Fruit fly (Drosophila melanogaster) whole organism, adult: ENCODE measurements around the gene CG32204.

Source experiments
- CG11617 ChIP-seq: fragments of 200-800 bp; sonication (Bioruptor generic); optimal IDR thresholded peaks from 2 replicates; lab custom pipeline; 2017; ENCODE audit warnings: mild to moderate bottlenecking, missing biosample characterization, missing genetic modification reagents, missing genetic modification characterization
- CG12768 ChIP-seq: fragments of 200-800 bp; sonication (Bioruptor generic); optimal IDR thresholded peaks from 2 replicates; lab custom pipeline; 2017; ENCODE audit warnings: missing biosample characterization, missing genetic modification characterization, mild to moderate bottlenecking, moderate library complexity, missing genetic modification reagents
- CG14711 ChIP-seq: fragments of 200-800 bp; sonication (Bioruptor generic); optimal IDR thresholded peaks from 2 replicates; lab custom pipeline; 2018; ENCODE audit warnings: missing biosample characterization, mild to moderate bottlenecking, missing genetic modification characterization, moderate library complexity
- CG1620 ChIP-seq: fragments of 200-800 bp; sonication (Bioruptor generic); optimal IDR thresholded peaks from 2 replicates; lab custom pipeline; 2016; ENCODE audit warnings: missing biosample characterization, missing genetic modification characterization
- CG33017 ChIP-seq: fragments of 200-800 bp; sonication (Bioruptor generic); optimal IDR thresholded peaks from 2 replicates; lab custom pipeline; 2018; ENCODE audit warnings: missing biosample characterization, mild to moderate bottlenecking, missing genetic modification characterization, moderate library complexity
- CG5204 ChIP-seq: fragments of 200-800 bp; sonication (Bioruptor generic); optimal IDR thresholded peaks from 2 replicates; lab custom pipeline; 2016; ENCODE audit warnings: missing biosample characterization, missing genetic modification characterization
- CG7045 ChIP-seq: fragments of 200-800 bp; sonication (Bioruptor generic); optimal IDR thresholded peaks from 2 replicates; lab custom pipeline; 2017; ENCODE audit warnings: missing biosample characterization, mild to moderate bottlenecking, missing genetic modification characterization
- CG7101 ChIP-seq: fragments of 200-800 bp; sonication (Bioruptor generic); optimal IDR thresholded peaks from 2 replicates; lab custom pipeline; 2018; ENCODE audit warnings: missing biosample characterization, mild to moderate bottlenecking, missing genetic modification characterization, moderate library complexity
- Clk ChIP-seq: fragments of 200-800 bp; sonication (Bioruptor generic); optimal IDR thresholded peaks from 2 replicates; lab custom pipeline; 2017; ENCODE audit warnings: missing biosample characterization, missing genetic modification characterization
- Crg-1 ChIP-seq: fragments of 200-800 bp; sonication (Bioruptor generic); optimal IDR thresholded peaks from 2 replicates; lab custom pipeline; 2016; ENCODE audit warnings: missing biosample characterization, missing genetic modification characterization
- Hr96 ChIP-seq: fragments of 200-800 bp; sonication (Bioruptor generic); optimal IDR thresholded peaks from 2 replicates; lab custom pipeline; 2016; ENCODE audit warnings: missing biosample characterization, missing genetic modification characterization
- Mnt ChIP-seq: fragments of 200-800 bp; sonication (Bioruptor generic); optimal IDR thresholded peaks from 2 replicates; lab custom pipeline; 2016; ENCODE audit warnings: missing biosample characterization, mild to moderate bottlenecking, missing genetic modification characterization
- bab1 ChIP-seq: fragments of 200-800 bp; sonication (Bioruptor generic); optimal IDR thresholded peaks from 3 replicates; lab custom pipeline; 2019; ENCODE audit warnings: missing biosample characterization, mild to moderate bottlenecking, missing genetic modification characterization, moderate library complexity
- cic ChIP-seq: fragments of 200-800 bp; sonication (Bioruptor generic); optimal IDR thresholded peaks from 2 replicates; lab custom pipeline; 2017; ENCODE audit warnings: missing biosample characterization, mild to moderate bottlenecking, missing genetic modification characterization, moderate library complexity
- cnc ChIP-seq, 2 experiments: fragments of >200 bp; optimal IDR thresholded peaks; 2 replicates each; lab custom pipeline; 2017
- kay ChIP-seq: fragments of 200-800 bp; sonication (Bioruptor generic); peaks from one replicate; lab custom pipeline; 2016; ENCODE audit warnings: missing biosample characterization, missing genetic modification characterization, borderline replicate concordance
- ovo ChIP-seq: fragments of 200-800 bp; sonication (Bioruptor generic); optimal IDR thresholded peaks from 2 replicates; lab custom pipeline; 2016; ENCODE audit warnings: missing biosample characterization, missing genetic modification characterization
- pad ChIP-seq: fragments of 200-800 bp; sonication (Bioruptor generic); optimal IDR thresholded peaks from 3 replicates; lab custom pipeline; 2017; ENCODE audit warnings: missing biosample characterization, missing genetic modification characterization, mild to moderate bottlenecking, moderate library complexity, missing genetic modification reagents
- tj ChIP-seq: fragments of 200-800 bp; sonication (Bioruptor generic); optimal IDR thresholded peaks from 3 replicates; lab custom pipeline; 2017; ENCODE audit warnings: missing biosample characterization, mild to moderate bottlenecking, missing genetic modification characterization, moderate library complexity
- toe ChIP-seq: fragments of 200-800 bp; sonication (Bioruptor generic); optimal IDR thresholded peaks from 2 replicates; lab custom pipeline; 2016; ENCODE audit warnings: missing biosample characterization, missing genetic modification characterization

CG32204 gene

DNA sequence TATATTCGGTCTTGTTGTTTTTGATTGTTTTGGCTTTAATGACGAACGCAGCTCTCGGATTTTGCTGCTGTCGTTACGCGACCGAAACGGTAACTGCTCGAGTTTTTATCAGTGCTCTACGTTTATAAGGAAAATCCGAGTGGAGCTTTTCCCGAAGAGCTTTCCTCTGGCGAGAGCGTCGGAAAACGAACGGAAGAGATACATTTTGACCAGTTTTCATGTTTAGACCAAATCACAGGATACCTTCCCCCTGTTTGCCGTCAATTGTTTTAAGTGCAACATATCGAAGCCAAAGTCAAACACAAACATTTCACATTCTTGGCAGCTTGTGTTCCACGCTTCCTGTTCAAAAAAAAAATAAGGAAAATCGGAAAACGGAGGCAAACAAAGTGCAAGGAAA lies at the start of gene CG32204:
TSS of gene CG32204 (minus strand) at position 101 of the 400 bp plus-strand sequence.
- TF ChIP-seq Mnt (GFP tag; lab: Kevin White, UChicago) (no peak), CG5204 (GFP tag; lab: Kevin White, UChicago) (no peak), CG14711 (tag; lab: Kevin White, UChicago) (no peak), CG12768 (GFP tag; lab: Kevin White, UChicago) (no peak), cnc (optimal IDR thresholded peaks at IDR 0.05; lab: Kevin White, UChicago) (no peak), toe (GFP tag; lab: Kevin White, UChicago) (no peak), CG7045 (GFP tag; lab: Kevin White, UChicago) (no peak), tj (GFP tag; lab: Kevin White, UChicago) (no peak), ovo (GFP tag; lab: Kevin White, UChicago) (no peak), CG7101 (no peak), Crg-1 (GFP tag; lab: Kevin White, UChicago) (no peak), Clk (GFP tag; lab: Kevin White, UChicago) (no peak), kay (no peak)

- TF ChIP-seq cic (GFP tag; lab: Kevin White, UChicago) = peak; percentile 35
- peak; percentile 19 for TF ChIP-seq tj (GFP tag; lab: Kevin White, UChicago)
- no peak for TF ChIP-seq CG12768 (GFP tag; lab: Kevin White, UChicago)
- no peak for TF ChIP-seq bab1
- peak; percentile 53 for TF ChIP-seq Mnt (GFP tag; lab: Kevin White, UChicago)
- TF ChIP-seq ovo (GFP tag; lab: Kevin White, UChicago) = peak; percentile 9
- TF ChIP-seq CG14711 (tag; lab: Kevin White, UChicago) = no peak
Observed at dm6 chr3L:18995667-18996029, 49.8 kb upstream of the CG32204 start.

DNA sequence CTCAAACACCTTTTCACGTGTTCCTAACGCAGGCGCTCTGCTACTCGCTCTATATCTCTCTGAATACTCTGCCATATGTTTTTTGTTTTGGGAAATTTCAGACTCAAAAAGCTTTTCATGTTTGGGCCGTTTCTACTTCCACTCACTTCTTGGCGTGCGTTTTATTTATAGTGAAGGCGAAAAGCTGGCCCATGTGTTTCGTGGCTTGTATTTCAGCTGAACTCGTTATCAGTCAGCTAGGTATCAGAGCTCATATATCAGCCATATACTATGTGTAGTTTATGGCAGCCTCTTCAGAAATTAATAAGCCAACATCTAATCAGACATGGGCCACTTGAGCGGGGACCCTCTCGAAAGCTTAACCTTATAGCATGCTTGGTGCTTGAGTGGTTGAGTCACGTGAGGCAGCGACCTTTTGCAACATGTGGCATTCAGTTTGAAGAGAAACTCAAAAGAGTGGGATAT lies 48.7 kb upstream of the CG32204 start:
- TF ChIP-seq cic (GFP tag; lab: Kevin White, UChicago) (peak; percentile 75), Mnt (GFP tag; lab: Kevin White, UChicago) (peak; percentile 80), CG14711 (tag; lab: Kevin White, UChicago) (no peak), CG33017 (tag; lab: Kevin White, UChicago) (peak; percentile 20)

DNA sequence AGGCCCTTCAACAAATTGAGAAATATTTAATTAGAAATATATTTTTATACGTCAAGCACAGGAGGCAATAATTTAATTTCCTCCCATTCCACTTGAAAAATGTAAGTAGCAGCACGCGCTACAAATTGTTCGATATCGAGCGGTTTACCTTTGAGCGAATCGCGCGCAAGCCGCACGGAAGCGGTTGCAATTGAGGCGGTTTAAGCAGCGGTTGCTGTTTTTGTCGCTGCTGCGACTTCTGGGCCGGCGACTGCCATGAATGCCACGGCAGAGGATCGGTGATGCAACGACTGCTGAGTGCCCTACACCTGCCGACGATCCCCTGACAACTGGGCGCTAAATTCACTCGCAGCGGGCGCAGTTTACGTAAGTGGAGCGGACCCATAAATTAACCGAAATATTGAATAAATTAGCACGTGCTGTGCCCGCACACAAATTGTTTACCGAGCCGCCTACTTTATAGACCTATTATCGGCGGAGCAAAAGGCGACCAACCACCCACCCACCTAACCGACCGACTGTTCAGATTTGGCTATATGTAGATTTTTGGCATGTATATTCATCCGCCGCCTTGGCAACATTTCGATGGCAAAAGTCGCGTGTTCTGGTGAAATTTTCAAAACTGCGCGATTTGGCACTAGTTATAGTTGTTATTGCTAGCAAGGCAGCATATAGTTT lies 47.9 kb upstream of the CG32204 start:
- TF ChIP-seq CG7101 (no peak), tj (GFP tag; lab: Kevin White, UChicago) (no peak), cnc (optimal IDR thresholded peaks at IDR 0.05; lab: Kevin White, UChicago) (no peak), CG11617 (GFP tag; lab: Kevin White, UChicago) (no peak), Hr96 (no peak), CG14711 (tag; lab: Kevin White, UChicago) (no peak), bab1 (no peak), Mnt (GFP tag; lab: Kevin White, UChicago) (no peak), kay (no peak), ovo (GFP tag; lab: Kevin White, UChicago) (no peak), CG7045 (GFP tag; lab: Kevin White, UChicago) (no peak), pad (no peak), cic (GFP tag; lab: Kevin White, UChicago) (no peak), CG33017 (tag; lab: Kevin White, UChicago) (no peak), toe (GFP tag; lab: Kevin White, UChicago) (no peak), CG5204 (GFP tag; lab: Kevin White, UChicago) (no peak), CG1620 (GFP tag; lab: Kevin White, UChicago) (no peak), Clk (GFP tag; lab: Kevin White, UChicago) (no peak), Crg-1 (GFP tag; lab: Kevin White, UChicago) (no peak)

dm6 chr3L:18992820-18993219 lies 47.0 kb upstream of the CG32204 start:
- TF ChIP-seq CG14711 (tag; lab: Kevin White, UChicago) (no peak), cnc (optimal IDR thresholded peaks at IDR 0.05; lab: Kevin White, UChicago) (no peak), toe (GFP tag; lab: Kevin White, UChicago) (no peak), bab1 (no peak), tj (GFP tag; lab: Kevin White, UChicago) (peak; percentile 76), Crg-1 (GFP tag; lab: Kevin White, UChicago) (no peak), Clk (GFP tag; lab: Kevin White, UChicago) (no peak), Mnt (GFP tag; lab: Kevin White, UChicago) (no peak), CG11617 (GFP tag; lab: Kevin White, UChicago) (no peak), cic (GFP tag; lab: Kevin White, UChicago) (peak; percentile 42)

DNA sequence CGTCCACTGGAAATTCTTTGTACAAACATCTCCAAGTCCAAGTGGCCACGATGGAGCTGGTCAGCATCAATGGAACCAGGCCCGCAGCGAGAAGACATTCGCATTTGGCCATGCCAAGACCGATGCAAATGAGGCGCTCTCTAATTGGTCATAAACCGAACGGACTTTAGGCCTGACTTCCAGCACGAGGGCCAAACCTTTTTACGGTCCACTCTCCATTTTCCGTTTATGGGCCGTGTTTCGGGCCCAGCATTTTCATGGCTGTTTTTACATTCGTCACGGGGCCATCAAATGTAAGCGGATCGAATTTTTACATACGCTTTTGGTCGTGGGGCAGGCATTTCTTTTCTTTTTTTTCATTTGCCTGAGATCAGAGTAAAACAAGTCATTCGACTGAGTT lies 43.8 kb upstream of the CG32204 start, which contains the start of gene CG34256:
TSS of gene CG34256 (minus strand) at position 205 of the 400 bp plus-strand sequence.
- TF ChIP-seq Clk (GFP tag; lab: Kevin White, UChicago) (no peak), CG12768 (GFP tag; lab: Kevin White, UChicago) (no peak), Mnt (GFP tag; lab: Kevin White, UChicago) (no peak), pad (no peak)
